Worm (Caenorhabditis elegans) whole organism, late embryonic: Measurements from ENCODE around the gene kmo-2.

ENCODE experiments used
- C08G9.2 ChIP-seq: sonication (generic microtip); optimal IDR thresholded peaks from 2 replicates; lab custom pipeline; 2016; ENCODE audit warnings: mild to moderate bottlenecking, missing genetic modification characterization, moderate library complexity, missing compliant biosample characterization
- C38D4.7 ChIP-seq: fragments of 200-800 bp; sonication (Bioruptor generic); optimal IDR thresholded peaks from 2 replicates; lab custom pipeline; 2018; ENCODE audit warnings: mild to moderate bottlenecking, missing genetic modification characterization, moderate library complexity, missing compliant biosample characterization
- F13H6.1 ChIP-seq: sonication (generic microtip); optimal IDR thresholded peaks from 2 replicates; lab custom pipeline; 2016; ENCODE audit warnings: missing genetic modification characterization, missing compliant biosample characterization
- K02D7.2 ChIP-seq: sonication (generic microtip); optimal IDR thresholded peaks from 2 replicates; lab custom pipeline; 2017; ENCODE audit warnings: mild to moderate bottlenecking, missing genetic modification characterization, missing compliant biosample characterization
- T23F11.4 ChIP-seq: fragments of 200-800 bp; sonication (Bioruptor generic); optimal IDR thresholded peaks from 2 replicates; lab custom pipeline; 2018; ENCODE audit warnings: mild to moderate bottlenecking, missing genetic modification characterization, missing compliant biosample characterization
- Y22D7AL.16 ChIP-seq: sonication (generic microtip); optimal IDR thresholded peaks from 2 replicates; lab custom pipeline; 2016; ENCODE audit warnings: missing genetic modification characterization, missing compliant biosample characterization
- ahr-1 ChIP-seq: sonication (generic microtip); optimal IDR thresholded peaks from 2 replicates; lab custom pipeline; 2016; ENCODE audit warnings: missing genetic modification characterization, missing compliant biosample characterization
- ceh-14 ChIP-seq: sonication (generic microtip); optimal IDR thresholded peaks from 2 replicates; lab custom pipeline; 2016; ENCODE audit warnings: missing genotype, missing genetic modification characterization, missing compliant biosample characterization
- ceh-18 ChIP-seq: sonication (generic microtip); optimal IDR thresholded peaks from 2 replicates; lab custom pipeline; 2016; ENCODE audit warnings: missing genetic modification characterization, missing compliant biosample characterization
- ceh-19 ChIP-seq: fragments of 200-800 bp; sonication (Bioruptor generic); optimal IDR thresholded peaks from 2 replicates; lab custom pipeline; 2018; ENCODE audit warnings: mild to moderate bottlenecking, missing genetic modification characterization, missing compliant biosample characterization
- ceh-2 ChIP-seq: sonication (generic microtip); optimal IDR thresholded peaks from 2 replicates; lab custom pipeline; 2016; ENCODE audit warnings: missing genotype, missing genetic modification characterization, missing compliant biosample characterization
- ceh-22 ChIP-seq: sonication (generic microtip); optimal IDR thresholded peaks from 2 replicates; lab custom pipeline; 2017; ENCODE audit warnings: missing biosample characterization, missing genetic modification characterization
- ceh-31 ChIP-seq: sonication (generic microtip); optimal IDR thresholded peaks from 2 replicates; lab custom pipeline; 2016; ENCODE audit warnings: missing genetic modification characterization, missing compliant biosample characterization
- ceh-34 ChIP-seq: sonication (generic microtip); optimal IDR thresholded peaks from 2 replicates; lab custom pipeline; 2016; ENCODE audit warnings: mild to moderate bottlenecking, missing genetic modification characterization, missing compliant biosample characterization
- ceh-48 ChIP-seq: sonication (generic microtip); optimal IDR thresholded peaks from 2 replicates; lab custom pipeline; 2016; ENCODE audit warnings: missing genetic modification characterization, inconsistent platforms, missing compliant biosample characterization
- ceh-6 ChIP-seq: fragments of 200-800 bp; sonication (Bioruptor generic); optimal IDR thresholded peaks from 2 replicates; lab custom pipeline; 2018; ENCODE audit warnings: mild to moderate bottlenecking, missing genetic modification characterization, missing compliant biosample characterization
- dmd-4 ChIP-seq: sonication (generic microtip); optimal IDR thresholded peaks from 2 replicates; lab custom pipeline; 2016; ENCODE audit warnings: borderline replicate concordance, missing genetic modification characterization, missing compliant biosample characterization
- dve-1 ChIP-seq: sonication (generic microtip); optimal IDR thresholded peaks from 2 replicates; lab custom pipeline; 2017; ENCODE audit warnings: antibody characterized with exemption, mild to moderate bottlenecking, missing genetic modification characterization, missing compliant biosample characterization
- elt-4 ChIP-seq: sonication (generic microtip); optimal IDR thresholded peaks from 2 replicates; lab custom pipeline; 2016; ENCODE audit warnings: missing genetic modification characterization, missing compliant biosample characterization
- fax-1 ChIP-seq: sonication (generic microtip); optimal IDR thresholded peaks from 2 replicates; lab custom pipeline; 2016; ENCODE audit warnings: missing genotype, missing genetic modification characterization, missing compliant biosample characterization
- fkh-10 ChIP-seq: fragments of 150-350 bp; optimal IDR thresholded peaks from 2 replicates; lab custom pipeline; 2014; ENCODE audit warnings: missing biosample characterization, missing genetic modification reagents, missing genetic modification characterization
- fkh-6 ChIP-seq: sonication (generic microtip); optimal IDR thresholded peaks from 2 replicates; lab custom pipeline; 2016; ENCODE audit warnings: missing genetic modification characterization, missing compliant biosample characterization
- gmeb-2 ChIP-seq: sonication (generic microtip); optimal IDR thresholded peaks from 2 replicates; lab custom pipeline; 2016; ENCODE audit warnings: missing genetic modification characterization, inconsistent platforms, missing compliant biosample characterization
- hlh-13 ChIP-seq: fragments of 200-800 bp; sonication (Bioruptor generic); optimal IDR thresholded peaks from 2 replicates; lab custom pipeline; 2018; ENCODE audit warnings: mild to moderate bottlenecking, missing genetic modification characterization, missing compliant biosample characterization
- hlh-30 ChIP-seq: sonication (generic microtip); optimal IDR thresholded peaks from 2 replicates; lab custom pipeline; 2017; ENCODE audit warnings: antibody characterized with exemption, missing genetic modification characterization, missing compliant biosample characterization; ENCODE audit not compliant: insufficient read depth
- hlh-6 ChIP-seq: sonication (generic microtip); optimal IDR thresholded peaks from 2 replicates; lab custom pipeline; 2016; ENCODE audit warnings: missing genotype, missing genetic modification characterization, missing compliant biosample characterization
- madf-2 ChIP-seq: sonication (generic microtip); optimal IDR thresholded peaks from 2 replicates; lab custom pipeline; 2017; ENCODE audit warnings: missing genetic modification characterization, missing compliant biosample characterization
- nfya-1 ChIP-seq: sonication (generic microtip); optimal IDR thresholded peaks from 2 replicates; lab custom pipeline; 2017; ENCODE audit warnings: missing genetic modification characterization, mild to moderate bottlenecking, missing compliant biosample characterization, antibody characterized with exemption, moderate library complexity
- nhr-232 ChIP-seq: sonication (generic microtip); optimal IDR thresholded peaks from 2 replicates; lab custom pipeline; 2016; ENCODE audit warnings: missing genetic modification characterization, missing compliant biosample characterization
- pax-1 ChIP-seq: fragments of 150-350 bp; optimal IDR thresholded peaks from 2 replicates; lab custom pipeline; 2014; ENCODE audit warnings: missing biosample characterization, missing genetic modification characterization
- pha-2 ChIP-seq: sonication (generic microtip); optimal IDR thresholded peaks from 2 replicates; lab custom pipeline; 2017; ENCODE audit warnings: mild to moderate bottlenecking, missing genetic modification characterization, missing compliant biosample characterization
- ref-2 ChIP-seq: sonication (generic microtip); optimal IDR thresholded peaks from 2 replicates; lab custom pipeline; 2016; ENCODE audit warnings: missing genetic modification characterization, missing compliant biosample characterization
- rnt-1 ChIP-seq: sonication (generic microtip); optimal IDR thresholded peaks from 2 replicates; lab custom pipeline; 2016; ENCODE audit warnings: missing genetic modification characterization, missing compliant biosample characterization
- sdc-2 ChIP-seq: sonication (generic microtip); optimal IDR thresholded peaks from 2 replicates; lab custom pipeline; 2016; ENCODE audit warnings: missing genotype, missing genetic modification characterization, missing compliant biosample characterization
- sox-2 ChIP-seq: fragments of 200-800 bp; sonication (Bioruptor generic); IDR thresholded peaks from 2 replicates; pipeline ENCODE4 v1.3.6; 2022; ENCODE audit warnings: missing genetic modification reagents, missing genetic modification characterization, missing compliant biosample characterization
- sox-4 ChIP-seq: sonication (generic microtip); optimal IDR thresholded peaks from 2 replicates; lab custom pipeline; 2017; ENCODE audit warnings: mild to moderate bottlenecking, missing genetic modification characterization, inconsistent platforms, missing compliant biosample characterization
- syd-9 ChIP-seq: sonication (generic microtip); optimal IDR thresholded peaks from 2 replicates; lab custom pipeline; 2016; ENCODE audit warnings: mild to moderate bottlenecking, missing genetic modification characterization, moderate library complexity, missing compliant biosample characterization
- tbx-2 ChIP-seq: sonication (generic microtip); optimal IDR thresholded peaks from 2 replicates; lab custom pipeline; 2016; ENCODE audit warnings: missing genetic modification characterization, missing compliant biosample characterization
- tbx-7 ChIP-seq: sonication (generic microtip); optimal IDR thresholded peaks from 2 replicates; lab custom pipeline; 2016; ENCODE audit warnings: missing genotype, missing genetic modification characterization, missing compliant biosample characterization
- ttx-3 ChIP-seq: sonication (generic microtip); optimal IDR thresholded peaks from 2 replicates; lab custom pipeline; 2016; ENCODE audit warnings: missing genetic modification reagents, missing genetic modification characterization, missing compliant biosample characterization
- unc-42 ChIP-seq: sonication (generic microtip); optimal IDR thresholded peaks from 2 replicates; lab custom pipeline; 2016; ENCODE audit warnings: missing genotype, missing genetic modification characterization, missing compliant biosample characterization
- unc-55 ChIP-seq: sonication (generic microtip); optimal IDR thresholded peaks from 2 replicates; lab custom pipeline; 2017; ENCODE audit warnings: missing biosample characterization, missing genetic modification reagents, missing genetic modification characterization
- unc-86 ChIP-seq: sonication (generic microtip); optimal IDR thresholded peaks from 2 replicates; lab custom pipeline; 2016; ENCODE audit warnings: missing genetic modification characterization, missing compliant biosample characterization
- zip-5 ChIP-seq: sonication (generic microtip); optimal IDR thresholded peaks from 2 replicates; lab custom pipeline; 2016; ENCODE audit warnings: missing genetic modification characterization, missing compliant biosample characterization

The kmo-2 gene

ce11 chrV:12026878-12027477 is 41.4 kb downstream of the kmo-2 start (continued):
- TF ChIP-seq unc-55 (GFP tag; lab: Kevin White, UChicago): peak; percentile 78
- no peak for TF ChIP-seq unc-86 (tag; lab: Kevin White, UChicago)
- peak; percentile 16 for TF ChIP-seq rnt-1 (tag; lab: Kevin White, UChicago)
- peak; percentile 53 for TF ChIP-seq tbx-2
- no peak for TF ChIP-seq ahr-1 (tag; lab: Kevin White, UChicago)
- no peak for TF ChIP-seq pax-1 (tag; lab: Kevin White, UChicago)
- TF ChIP-seq F13H6.1 (tag; lab: Kevin White, UChicago): peak; percentile 6
- TF ChIP-seq gmeb-2 (tag; lab: Kevin White, UChicago): no peak
- TF ChIP-seq hlh-6 (tag; lab: Kevin White, UChicago): peak; percentile 33
- peak; percentile 24 for TF ChIP-seq fkh-10
- TF ChIP-seq ceh-14 (tag; lab: Kevin White, UChicago): peak; percentile 62
- TF ChIP-seq, all 69 proteins: peak for 18

ce11 chrV:12025683-12026082 is 42.7 kb downstream of the kmo-2 start:
- TF ChIP-seq K02D7.2 (tag; lab: Kevin White, UChicago) (no peak), unc-42 (tag; lab: Kevin White, UChicago) (peak; percentile 97), ceh-31 (tag; lab: Kevin White, UChicago) (peak; percentile 45), hlh-13 (no peak), ceh-6 (GFP tag; lab: Kevin White, UChicago) (no peak), madf-2 (tag; lab: Kevin White, UChicago) (no peak), fkh-6 (no peak), sox-2 (GFP tag; lab: Robert Waterston, UW) (no peak), ceh-18 (tag; lab: Kevin White, UChicago) (no peak), pha-2 (tag; lab: Kevin White, UChicago) (no peak), dmd-4 (tag; lab: Kevin White, UChicago) (no peak), ceh-14 (tag; lab: Kevin White, UChicago) (peak; percentile 9)

ce11 chrV:12024273-12024672 is 44.1 kb downstream of the kmo-2 start:
- TF ChIP-seq fax-1 (tag; lab: Kevin White, UChicago) (peak; percentile 12), gmeb-2 (tag; lab: Kevin White, UChicago) (no peak), ceh-2 (no peak), zip-5 (tag; lab: Kevin White, UChicago) (no peak), Y22D7AL.16 (tag; lab: Kevin White, UChicago) (peak; percentile 29), ceh-6 (GFP tag; lab: Kevin White, UChicago) (peak; percentile 10), C08G9.2 (tag; lab: Kevin White, UChicago) (peak; percentile 43), ceh-19 (GFP tag; lab: Kevin White, UChicago) (no peak), pha-2 (tag; lab: Kevin White, UChicago) (no peak), T23F11.4 (GFP tag; lab: Kevin White, UChicago) (no peak), tbx-7 (tag; lab: Kevin White, UChicago) (peak; percentile 12), tbx-2 (peak; percentile 49), ceh-14 (tag; lab: Kevin White, UChicago) (peak; percentile 1), dmd-4 (tag; lab: Kevin White, UChicago) (no peak), rnt-1 (tag; lab: Kevin White, UChicago) (no peak), ceh-18 (tag; lab: Kevin White, UChicago) (peak; percentile 25), K02D7.2 (tag; lab: Kevin White, UChicago) (no peak), ahr-1 (tag; lab: Kevin White, UChicago) (no peak), unc-42 (tag; lab: Kevin White, UChicago) (peak; percentile 78), ceh-34 (tag; lab: Kevin White, UChicago) (peak; percentile 26), ceh-48 (tag; lab: Kevin White, UChicago) (peak; percentile 18), nhr-232 (no peak), unc-86 (tag; lab: Kevin White, UChicago) (peak; percentile 11), sox-2 (GFP tag; lab: Robert Waterston, UW) (no peak), dve-1 (tag; lab: Kevin White, UChicago) (no peak), ref-2 (peak; percentile 7), hlh-30 (tag; lab: Kevin White, UChicago) (no peak), elt-4 (peak; percentile 59), syd-9 (tag; lab: Kevin White, UChicago) (no peak), sdc-2 (peak; percentile 8), ceh-22 (tag; lab: Kevin White, UChicago) (no peak), hlh-6 (tag; lab: Kevin White, UChicago) (peak; percentile 43), sox-4 (tag; lab: Kevin White, UChicago) (no peak), C38D4.7 (GFP tag; lab: Kevin White, UChicago) (peak; percentile 9), nfya-1 (tag; lab: Kevin White, UChicago) (no peak), hlh-13 (no peak), ttx-3 (tag; lab: Kevin White, UChicago) (no peak)
